Worm (Caenorhabditis elegans) whole organism, L4 larva: ENCODE results near the gene F20B6.4.

Experiments used
- F37D6.2 ChIP-seq: sonication (generic microtip); optimal IDR thresholded peaks from 2 replicates; lab custom pipeline; 2016; ENCODE audit warnings: mild to moderate bottlenecking, missing genetic modification characterization, missing compliant biosample characterization
- F44E2.7 ChIP-seq: fragments of 200-800 bp; sonication (Bioruptor generic); IDR thresholded peaks from 2 replicates; pipeline ENCODE4 v2.1.2; 2022; ENCODE audit warnings: missing genetic modification characterization, missing compliant biosample characterization
- T26A8.4 ChIP-seq: fragments of 200-800 bp; sonication (Bioruptor generic); IDR thresholded peaks from 2 replicates; pipeline ENCODE4 v1.3.6; 2022; ENCODE audit warnings: missing genetic modification characterization, missing compliant biosample characterization
- ZK337.2 ChIP-seq: fragments of 200-800 bp; sonication (Bioruptor generic); IDR thresholded peaks from 2 replicates; pipeline ENCODE4 v1.3.6; 2022; ENCODE audit warnings: missing genetic modification reagents, missing genetic modification characterization, missing compliant biosample characterization
- aha-1 ChIP-seq: fragments of 150-350 bp; peaks from one replicate; lab custom pipeline; 2014; ENCODE audit warnings: missing biosample characterization, missing genetic modification characterization
- daf-16 ChIP-seq, 3 experiments: sonication (generic microtip); optimal IDR thresholded peaks; 2 replicates each; lab custom pipeline; 2016 to 2017; ENCODE audit warnings: missing genetic modification characterization in 3 of 3, missing genetic modification reagents in 3 of 3, mild to moderate bottlenecking in 2 of 3, missing compliant biosample characterization in 2 of 3, missing biosample characterization in 1 of 3, moderate library complexity in 1 of 3
- daf-19 ChIP-seq: fragments of 200-800 bp; sonication (Bioruptor generic); conservative IDR thresholded peaks from 2 replicates; pipeline ENCODE4 v1.3.6; 2022; ENCODE audit warnings: missing genetic modification characterization, missing compliant biosample characterization
- dmd-9 ChIP-seq: fragments of 200-800 bp; sonication (Bioruptor generic); IDR thresholded peaks from 2 replicates; pipeline ENCODE4 v1.3.6; 2022; ENCODE audit warnings: missing genetic modification reagents, missing genetic modification characterization, missing compliant biosample characterization
- egl-43 ChIP-seq: fragments of 200-800 bp; sonication (Bioruptor generic); IDR thresholded peaks from 2 replicates; pipeline ENCODE4 v1.3.6; 2022; ENCODE audit warnings: missing genetic modification reagents, missing genetic modification characterization, missing compliant biosample characterization
- gei-8 ChIP-seq: fragments of 200-800 bp; sonication (Bioruptor generic); optimal IDR thresholded peaks from 2 replicates; lab custom pipeline; 2018; ENCODE audit warnings: mild to moderate bottlenecking, missing genetic modification characterization, missing compliant biosample characterization
- lin-1 ChIP-seq: fragments of 200-800 bp; sonication (Bioruptor generic); IDR thresholded peaks from 2 replicates; pipeline ENCODE4 v1.3.6; 2022; ENCODE audit warnings: missing genetic modification reagents, missing genetic modification characterization, missing compliant biosample characterization
- lin-39 ChIP-seq: fragments of 150-350 bp; optimal IDR thresholded peaks from 2 replicates; lab custom pipeline; 2014; ENCODE audit warnings: missing biosample characterization, missing genetic modification reagents, missing genetic modification characterization
- mdl-1 ChIP-seq, 2 experiments: fragments of 150-350 bp in 1 of 2; sonication (generic microtip) in 1 of 2; optimal IDR thresholded peaks; 2 replicates each; lab custom pipeline; 2014 to 2017; ENCODE audit warnings: missing biosample characterization in 2 of 2, missing genetic modification characterization in 2 of 2
- nhr-102 ChIP-seq: sonication (generic microtip); optimal IDR thresholded peaks from 2 replicates; lab custom pipeline; 2016; ENCODE audit warnings: mild to moderate bottlenecking, missing genetic modification characterization, moderate library complexity, missing compliant biosample characterization
- nhr-237 ChIP-seq: sonication (generic microtip); optimal IDR thresholded peaks from 2 replicates; lab custom pipeline; 2017; ENCODE audit warnings: missing biosample characterization, missing genetic modification characterization
- nhr-25 ChIP-seq: sonication (generic microtip); optimal IDR thresholded peaks from 2 replicates; lab custom pipeline; 2017; ENCODE audit warnings: missing genetic modification characterization, mild to moderate bottlenecking, missing compliant biosample characterization, antibody characterized with exemption, moderate library complexity, borderline replicate concordance; ENCODE audit not compliant: insufficient read depth
- nhr-28 ChIP-seq: fragments of 150-350 bp; optimal IDR thresholded peaks from 2 replicates; lab custom pipeline; 2014; ENCODE audit warnings: missing biosample characterization, missing genetic modification characterization
- nhr-41 ChIP-seq: fragments of 200-800 bp; sonication (Bioruptor generic); IDR thresholded peaks from 2 replicates; pipeline ENCODE4 v1.3.6; 2022; ENCODE audit warnings: missing genetic modification reagents, missing genetic modification characterization, missing compliant biosample characterization
- pha-4 ChIP-seq, 2 experiments: fragments of 150-350 bp in 1 of 2; fragments of 200-800 bp in 1 of 2; sonication (Bioruptor generic) in 1 of 2; IDR thresholded peaks in 1 of 2; optimal IDR thresholded peaks in 1 of 2; 2 replicates each; pipeline versions ENCODE4 v1.3.6 to Lab custom; 2014 to 2022; ENCODE audit warnings: missing genetic modification characterization in 2 of 2, missing genetic modification reagents in 2 of 2, missing biosample characterization in 1 of 2, missing compliant biosample characterization in 1 of 2
- saeg-2 ChIP-seq: fragments of 200-800 bp; sonication (Bioruptor generic); IDR thresholded peaks from 2 replicates; pipeline ENCODE4 v1.3.6; 2022; ENCODE audit warnings: missing genetic modification reagents, missing genetic modification characterization, missing compliant biosample characterization
- set-16 ChIP-seq: fragments of 200-800 bp; sonication (Bioruptor generic); IDR thresholded peaks from 2 replicates; pipeline ENCODE4 v1.3.6; 2022; ENCODE audit warnings: missing genetic modification reagents, missing genetic modification characterization, missing compliant biosample characterization
- snpc-1.2 ChIP-seq: fragments of 200-800 bp; sonication (Bioruptor generic); IDR thresholded peaks from 2 replicates; pipeline ENCODE4 v1.3.6; 2022; ENCODE audit warnings: missing genetic modification reagents, missing genetic modification characterization, missing compliant biosample characterization
- snpc-4 ChIP-seq: fragments of 150-350 bp; optimal IDR thresholded peaks from 2 replicates; lab custom pipeline; 2014; ENCODE audit warnings: missing biosample characterization, missing genetic modification characterization
- spr-1 ChIP-seq: sonication (generic microtip); optimal IDR thresholded peaks from 2 replicates; lab custom pipeline; 2016; ENCODE audit warnings: mild to moderate bottlenecking, missing genetic modification characterization, missing compliant biosample characterization
- spr-3 ChIP-seq: fragments of 200-800 bp; sonication (Bioruptor generic); optimal IDR thresholded peaks from 2 replicates; lab custom pipeline; 2018; ENCODE audit warnings: mild to moderate bottlenecking, missing genetic modification characterization, missing compliant biosample characterization
- unc-130 ChIP-seq: sonication (generic microtip); optimal IDR thresholded peaks from 2 replicates; lab custom pipeline; 2016; ENCODE audit warnings: missing genetic modification reagents, missing genetic modification characterization, missing compliant biosample characterization
- unc-62 ChIP-seq, 3 experiments: fragments of 150-350 bp in 1 of 3; sonication (generic microtip); optimal IDR thresholded peaks in 2 of 3; peaks in 1 of 3; 1 replicate in 1 of 3; 2 replicates in 2 of 3; lab custom pipeline; 2014 to 2017; ENCODE audit warnings: missing biosample characterization in 3 of 3, missing genetic modification characterization in 3 of 3, missing genetic modification reagents in 3 of 3, missing genotype in 1 of 3
- vab-7 ChIP-seq: fragments of 200-800 bp; sonication (Bioruptor generic); IDR thresholded peaks from 2 replicates; pipeline ENCODE4 v1.3.6; 2022; ENCODE audit warnings: missing genetic modification reagents, missing genetic modification characterization, missing compliant biosample characterization
- zfp-3 ChIP-seq: fragments of 200-800 bp; sonication (Bioruptor generic); conservative IDR thresholded peaks from 2 replicates; pipeline ENCODE4 v1.3.6; 2022; ENCODE audit warnings: missing genetic modification reagents, missing genetic modification characterization, missing compliant biosample characterization
- zip-11 ChIP-seq: fragments of 200-800 bp; sonication (Bioruptor generic); IDR thresholded peaks from 2 replicates; pipeline ENCODE4 v1.3.6; 2022; ENCODE audit warnings: missing genetic modification characterization, missing compliant biosample characterization
- zip-2 ChIP-seq: fragments of 150-350 bp; optimal IDR thresholded peaks from 2 replicates; lab custom pipeline; 2014; ENCODE audit warnings: missing biosample characterization, missing genetic modification characterization

F20B6.4 gene

DNA sequence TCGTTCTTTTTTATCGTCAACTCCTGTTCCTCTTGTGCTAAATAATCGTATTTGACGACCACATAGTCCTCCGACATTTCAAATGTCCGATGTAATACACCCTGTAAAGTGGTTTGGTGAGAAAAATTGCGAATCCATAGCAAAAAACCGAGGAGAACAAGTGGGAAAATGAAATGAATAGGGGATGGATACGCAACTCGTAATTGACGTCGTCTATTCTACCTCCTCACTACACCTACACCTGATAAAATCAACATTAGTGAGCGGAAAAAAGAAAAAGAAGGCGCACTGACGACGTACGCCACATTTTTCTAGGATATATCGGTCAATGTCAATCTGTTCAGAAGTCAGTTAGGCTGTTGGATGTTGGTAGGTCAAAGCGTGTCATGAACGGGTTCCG, 43.0 kb downstream of the F20B6.4 start, which contains the start of gene nck-1:
TSS of gene nck-1 (minus strand) at position 101 of the 400 bp plus-strand sequence.
- peak in 1 of 2 experiments; percentile 20 for TF ChIP-seq unc-62 (GFP tag; optimal IDR thresholded peaks at IDR 0.05 in 1 of 2; lab: Kevin White, UChicago)
- TF ChIP-seq unc-62 (tag; optimal IDR thresholded peaks at IDR 0.05; lab: Kevin White, UChicago): no peak
- TF ChIP-seq spr-3 (GFP tag; lab: Kevin White, UChicago): no peak
- TF ChIP-seq, all 104 proteins: peak for 1

ce11 chrX:4151206-4151605, 45.1 kb downstream of the F20B6.4 start:
- TF ChIP-seq daf-16 (GFP tag; optimal IDR thresholded peaks at IDR 0.05; lab: Kevin White, UChicago) (no peak), daf-16 (tag; optimal IDR thresholded peaks at IDR 0.05; lab: Kevin White, UChicago) (no peak), snpc-4 (no peak), ZK337.2 (GFP tag; lab: Robert Waterston, UW) (no peak), nhr-28 (peak; percentile 25), unc-130 (GFP tag; lab: Kevin White, UChicago) (no peak), mdl-1 (tag; optimal IDR thresholded peaks at IDR 0.05; lab: Kevin White, UChicago) (no peak), zip-11 (GFP tag; lab: Robert Waterston, UW) (no peak), nhr-237 (tag; lab: Kevin White, UChicago) (no peak), egl-43 (GFP tag; lab: Robert Waterston, UW) (0 out of 2 replicates have a peak, but pooled peaks have one; percentile 53), set-16 (GFP tag; lab: Robert Waterston, UW) (0 out of 2 replicates have a peak, but pooled peaks have one; percentile 14), aha-1 (tag; lab: Kevin White, UChicago) (peak; percentile 82)
- TF ChIP-seq, all 104 proteins: peak for 4

DNA sequence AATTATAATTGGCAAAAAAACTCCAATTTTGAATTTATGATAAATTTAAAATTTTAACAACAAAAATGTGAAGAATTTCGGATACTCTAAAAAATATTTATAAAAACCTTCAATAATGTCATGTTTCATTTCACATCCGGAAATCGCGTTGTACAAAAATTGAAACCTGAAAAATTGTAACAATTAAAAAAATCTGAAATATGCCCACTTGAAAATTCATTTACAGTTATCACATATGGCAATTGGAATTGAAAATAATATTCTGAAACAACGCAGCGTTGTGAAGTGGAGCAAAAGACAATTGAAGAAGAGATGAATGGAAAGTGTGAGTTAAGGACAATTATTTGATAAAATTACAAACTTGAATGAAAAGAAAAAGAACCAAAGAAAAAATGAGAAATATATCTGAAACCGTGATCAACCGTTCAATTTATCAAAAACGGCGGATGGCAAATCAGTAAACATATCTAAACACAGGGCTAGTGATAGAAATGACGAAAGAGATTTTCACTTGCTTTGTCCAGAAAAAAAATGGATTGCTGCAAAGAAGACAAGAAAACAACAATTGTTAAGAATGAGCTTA, 47.8 kb downstream of the F20B6.4 start:
- TF ChIP-seq nhr-25 (tag; lab: Kevin White, UChicago) (peak; percentile 23), daf-19 (GFP tag; lab: Robert Waterston, UW) (no peak), aha-1 (tag; lab: Kevin White, UChicago) (peak; percentile 94), nhr-41 (GFP tag; lab: Robert Waterston, UW) (0 out of 2 replicates have a peak, but pooled peaks have one; percentile 8), T26A8.4 (GFP tag; lab: Robert Waterston, UW) (peak; percentile 35), gei-8 (GFP tag; lab: Kevin White, UChicago) (peak; percentile 6), zfp-3 (GFP tag; lab: Robert Waterston, UW) (peak; percentile 23; the same call in 1 of the 2 replicates), vab-7 (no peak; the same call in 1 of the 2 replicates), lin-39 (tag; lab: Kevin White, UChicago) (no peak), saeg-2 (0 out of 2 replicates have a peak, but pooled peaks have one; percentile 16), lin-1 (GFP tag; lab: Robert Waterston, UW) (peak; percentile 10; the same call in 1 of the 2 replicates), F37D6.2 (tag; lab: Kevin White, UChicago) (peak; percentile 1), F44E2.7 (GFP tag; lab: Robert Waterston, UW) (0 out of 2 replicates have a peak, but pooled peaks have one; percentile 53), daf-16 (GFP tag; optimal IDR thresholded peaks at IDR 0.05; lab: Kevin White, UChicago) (no peak), daf-16 (tag; optimal IDR thresholded peaks at IDR 0.05; lab: Kevin White, UChicago) (peak; percentile 22), dmd-9 (0 out of 2 replicates have a peak, but pooled peaks have one; percentile 1), snpc-1.2 (GFP tag; lab: Robert Waterston, UW) (0 out of 2 replicates have a peak, but pooled peaks have one; percentile 6), spr-1 (tag; lab: Kevin White, UChicago) (no peak), pha-4 (GFP tag; IDR thresholded peaks at IDR 0.05; lab: Robert Waterston, UW) (0 out of 2 replicates have a peak, but pooled peaks have one; percentile 4), pha-4 (tag; optimal IDR thresholded peaks at IDR 0.05; lab: Kevin White, UChicago) (no peak), nhr-102 (tag; lab: Kevin White, UChicago) (peak; percentile 34), zip-2 (tag; lab: Kevin White, UChicago) (peak; percentile 11)
